Fruit fly (Drosophila melanogaster) whole organism, embryonic: Measurements from ENCODE around the gene Cyp310a1.

Experiments used
- B-H1 ChIP-seq: fragments of 200-800 bp; sonication (Bioruptor generic); IDR thresholded peaks from 3 replicates; pipeline ENCODE4 v1.3.6; 2022; ENCODE audit warnings: missing biosample characterization, missing genetic modification characterization
- CG10462 ChIP-seq: fragments of 200-800 bp; sonication (Bioruptor generic); optimal IDR thresholded peaks from 2 replicates; lab custom pipeline; 2016; ENCODE audit warnings: missing biosample characterization, missing genetic modification characterization
- CG11696 ChIP-seq: fragments of 200-800 bp; sonication (Bioruptor generic); IDR thresholded peaks from 2 replicates; pipeline ENCODE4 v1.3.6; 2022; ENCODE audit warnings: missing biosample characterization, missing genetic modification characterization
- CG11723 ChIP-seq: fragments of 200-800 bp; sonication (Bioruptor generic); optimal IDR thresholded peaks from 2 replicates; lab custom pipeline; 2017; ENCODE audit warnings: missing biosample characterization, mild to moderate bottlenecking, missing genetic modification characterization
- CG12942 ChIP-seq: fragments of 200-800 bp; sonication (Bioruptor generic); optimal IDR thresholded peaks from 3 replicates; lab custom pipeline; 2016; ENCODE audit warnings: missing biosample characterization, missing genetic modification characterization
- CG14441 ChIP-seq: fragments of 200-800 bp; sonication (Bioruptor generic); IDR thresholded peaks from 2 replicates; pipeline ENCODE4 v1.3.6; 2022; ENCODE audit warnings: missing biosample characterization, missing genetic modification characterization
- CG17385 ChIP-seq: fragments of 200-800 bp; sonication (Bioruptor generic); optimal IDR thresholded peaks from 3 replicates; lab custom pipeline; 2018; ENCODE audit warnings: missing biosample characterization, mild to moderate bottlenecking, missing genetic modification characterization
- CG1792 ChIP-seq: fragments of 200-800 bp; sonication (Bioruptor generic); optimal IDR thresholded peaks from 2 replicates; lab custom pipeline; 2016; ENCODE audit warnings: missing biosample characterization, missing genetic modification characterization
- CG18476 ChIP-seq: fragments of 200-800 bp; sonication (Bioruptor generic); optimal IDR thresholded peaks from 2 replicates; lab custom pipeline; 2016; ENCODE audit warnings: missing biosample characterization, mild to moderate bottlenecking, missing genetic modification characterization
- CG2199 ChIP-seq: fragments of 200-800 bp; sonication (Bioruptor generic); IDR thresholded peaks from 3 replicates; pipeline ENCODE4 v1.3.6; 2022; ENCODE audit warnings: missing biosample characterization, missing genetic modification characterization
- CG3838 ChIP-seq: fragments of 200-800 bp; sonication (Bioruptor generic); optimal IDR thresholded peaks from 3 replicates; lab custom pipeline; 2016; ENCODE audit warnings: missing biosample characterization, missing genetic modification characterization
- CG4424 ChIP-seq: fragments of 200-800 bp; sonication (Bioruptor generic); optimal IDR thresholded peaks from 3 replicates; lab custom pipeline; 2016; ENCODE audit warnings: missing biosample characterization, missing genetic modification characterization
- CG4707 ChIP-seq: fragments of 200-800 bp; sonication (Bioruptor generic); optimal IDR thresholded peaks from 2 replicates; lab custom pipeline; 2018; ENCODE audit warnings: missing biosample characterization, mild to moderate bottlenecking, missing genetic modification characterization, moderate library complexity
- CG4730 ChIP-seq: fragments of 200-800 bp; sonication (Bioruptor generic); IDR thresholded peaks from 2 replicates; pipeline ENCODE4 v1.3.6; 2022; ENCODE audit warnings: missing biosample characterization, missing genetic modification characterization
- CG6791 ChIP-seq: fragments of 200-800 bp; sonication (Bioruptor generic); IDR thresholded peaks from 3 replicates; pipeline ENCODE4 v1.3.6; 2022; ENCODE audit warnings: missing biosample characterization, missing genetic modification characterization; ENCODE audit not compliant: partially characterized antibody
- CG9609 ChIP-seq: fragments of 200-800 bp; sonication (Bioruptor generic); optimal IDR thresholded peaks from 3 replicates; lab custom pipeline; 2016; ENCODE audit warnings: missing biosample characterization, missing genetic modification characterization
- Camta ChIP-seq: fragments of 200-800 bp; sonication (Bioruptor generic); optimal IDR thresholded peaks from 2 replicates; lab custom pipeline; 2016; ENCODE audit warnings: missing biosample characterization, missing genetic modification characterization
- D19A ChIP-seq: fragments of 200-800 bp; optimal IDR thresholded peaks from 3 replicates; lab custom pipeline; 2019; ENCODE audit warnings: missing biosample characterization, mild to moderate bottlenecking, missing genetic modification characterization, moderate library complexity
- Elba2 ChIP-seq: fragments of 200-800 bp; sonication (Bioruptor generic); optimal IDR thresholded peaks from 3 replicates; lab custom pipeline; 2016; ENCODE audit warnings: missing biosample characterization, missing genetic modification characterization
- Gug ChIP-seq: fragments of 200-800 bp; sonication (Bioruptor generic); IDR thresholded peaks from 4 replicates; pipeline ENCODE4 v1.3.6; 2022; ENCODE audit warnings: missing biosample characterization, missing genetic modification characterization
- HLH4C ChIP-seq: fragments of 200-800 bp; sonication (Bioruptor generic); IDR thresholded peaks from 3 replicates; pipeline ENCODE4 v1.3.6; 2022; ENCODE audit warnings: missing biosample characterization, missing genetic modification characterization; ENCODE audit not compliant: partially characterized antibody
- HmgD ChIP-seq: fragments of 200-800 bp; sonication (Bioruptor generic); optimal IDR thresholded peaks from 3 replicates; lab custom pipeline; 2016; ENCODE audit warnings: missing biosample characterization, missing genetic modification characterization
- HmgZ ChIP-seq: fragments of 200-800 bp; sonication (Bioruptor generic); optimal IDR thresholded peaks from 2 replicates; lab custom pipeline; 2018; ENCODE audit warnings: missing biosample characterization, mild to moderate bottlenecking, missing genetic modification characterization
- Hmr ChIP-seq: fragments of 200-800 bp; sonication (Bioruptor generic); optimal IDR thresholded peaks from 3 replicates; lab custom pipeline; 2017; ENCODE audit warnings: mild to moderate bottlenecking, missing biosample characterization, missing genetic modification reagents, missing genetic modification characterization
- Jarid2 ChIP-seq: fragments of 200-800 bp; sonication (Bioruptor generic); optimal IDR thresholded peaks from 3 replicates; lab custom pipeline; 2017; ENCODE audit warnings: mild to moderate bottlenecking, missing biosample characterization, missing genetic modification reagents, missing genetic modification characterization
- Max ChIP-seq: fragments of 200-800 bp; sonication (Bioruptor generic); optimal IDR thresholded peaks from 2 replicates; lab custom pipeline; 2016; ENCODE audit warnings: missing biosample characterization, mild to moderate bottlenecking, missing genetic modification characterization
- Optix ChIP-seq: fragments of 200-800 bp; sonication (Bioruptor generic); IDR thresholded peaks from 3 replicates; pipeline ENCODE4 v1.3.6; 2022; ENCODE audit warnings: missing biosample characterization, missing genetic modification characterization
- Pdp1 ChIP-seq, 2 experiments: fragments of 200-800 bp; sonication (Bioruptor generic); optimal IDR thresholded peaks; 3 replicates each; lab custom pipeline; 2016; ENCODE audit warnings: missing biosample characterization in 2 of 2, missing genetic modification characterization in 2 of 2, mild to moderate bottlenecking in 1 of 2, moderate library complexity in 1 of 2
- Sin3A ChIP-seq: fragments of >200 bp; optimal IDR thresholded peaks from 2 replicates; lab custom pipeline; 2018
- Six4 ChIP-seq: fragments of 200-800 bp; sonication (Bioruptor generic); optimal IDR thresholded peaks from 2 replicates; lab custom pipeline; 2016; ENCODE audit warnings: missing biosample characterization, missing genetic modification characterization
- Sry-δ ChIP-seq: fragments of 200-800 bp; sonication (Bioruptor generic); optimal IDR thresholded peaks from 2 replicates; lab custom pipeline; 2016; ENCODE audit warnings: missing biosample characterization, missing genetic modification characterization
- amos ChIP-seq: fragments of 200-800 bp; sonication (Bioruptor generic); IDR thresholded peaks from 2 replicates; pipeline ENCODE4 v1.3.6; 2022; ENCODE audit warnings: missing biosample characterization, missing genetic modification characterization; ENCODE audit not compliant: partially characterized antibody
- dysf ChIP-seq: fragments of 200-800 bp; sonication (Bioruptor generic); IDR thresholded peaks from 3 replicates; pipeline ENCODE4 v1.3.6; 2022; ENCODE audit warnings: missing biosample characterization, missing genetic modification characterization
- fd96Cb ChIP-seq: fragments of 200-800 bp; sonication (Bioruptor generic); optimal IDR thresholded peaks from 2 replicates; lab custom pipeline; 2018; ENCODE audit warnings: missing biosample characterization, mild to moderate bottlenecking, missing genetic modification characterization, moderate library complexity
- gro ChIP-seq: fragments of 200-800 bp; sonication (Bioruptor generic); optimal IDR thresholded peaks from 2 replicates; lab custom pipeline; 2016; ENCODE audit warnings: missing biosample characterization, missing genetic modification characterization
- ham ChIP-seq: fragments of 200-800 bp; sonication (Bioruptor generic); IDR thresholded peaks from 2 replicates; pipeline ENCODE4 v1.3.6; 2022; ENCODE audit warnings: missing biosample characterization, missing genetic modification characterization
- hth ChIP-seq: fragments of >200 bp; optimal IDR thresholded peaks from 2 replicates; lab custom pipeline; 2017; ENCODE audit warnings: inconsistent platforms
- ind ChIP-seq: fragments of 200-800 bp; sonication (Bioruptor generic); optimal IDR thresholded peaks from 3 replicates; lab custom pipeline; 2016; ENCODE audit warnings: missing biosample characterization, missing genetic modification characterization
- pb ChIP-seq: fragments of 200-800 bp; sonication (Bioruptor generic); optimal IDR thresholded peaks from 3 replicates; lab custom pipeline; 2016; ENCODE audit warnings: missing biosample characterization, missing genetic modification characterization
- phol ChIP-seq: fragments of 200-800 bp; sonication (Bioruptor generic); optimal IDR thresholded peaks from 3 replicates; lab custom pipeline; 2018; ENCODE audit warnings: missing biosample characterization, mild to moderate bottlenecking, missing genetic modification characterization, moderate library complexity
- pzg ChIP-seq: fragments of 200-800 bp; sonication (Bioruptor generic); optimal IDR thresholded peaks from 3 replicates; lab custom pipeline; 2018; ENCODE audit warnings: missing biosample characterization, mild to moderate bottlenecking, missing genetic modification characterization, moderate library complexity
- run ChIP-seq: fragments of 200-800 bp; sonication (Bioruptor generic); optimal IDR thresholded peaks from 3 replicates; lab custom pipeline; 2018; ENCODE audit warnings: missing biosample characterization, mild to moderate bottlenecking, missing genetic modification characterization
- slp2 ChIP-seq: fragments of 200-800 bp; sonication (Bioruptor generic); optimal IDR thresholded peaks from 2 replicates; lab custom pipeline; 2016; ENCODE audit warnings: missing biosample characterization, missing genetic modification characterization
- sr ChIP-seq: fragments of 200-800 bp; sonication (Bioruptor generic); IDR thresholded peaks from 3 replicates; pipeline ENCODE4 v1.3.6; 2022; ENCODE audit warnings: missing biosample characterization, missing genetic modification characterization
- tgo ChIP-seq: fragments of 200-800 bp; sonication (Bioruptor generic); IDR thresholded peaks from 3 replicates; pipeline ENCODE4 v1.3.6; 2022; ENCODE audit warnings: missing biosample characterization, missing genetic modification characterization
- tna ChIP-seq: fragments of 200-800 bp; sonication (Bioruptor generic); IDR thresholded peaks from 2 replicates; pipeline ENCODE4 v1.3.6; 2022; ENCODE audit warnings: missing biosample characterization, missing genetic modification characterization; ENCODE audit not compliant: partially characterized antibody
- unc-4 ChIP-seq: fragments of 200-800 bp; sonication (Bioruptor generic); IDR thresholded peaks from 2 replicates; pipeline ENCODE4 v1.3.6; 2022; ENCODE audit warnings: missing biosample characterization, missing genetic modification characterization; ENCODE audit not compliant: partially characterized antibody
- zf30C ChIP-seq: fragments of 200-800 bp; sonication (Bioruptor generic); optimal IDR thresholded peaks from 3 replicates; lab custom pipeline; 2018; ENCODE audit warnings: missing biosample characterization, mild to moderate bottlenecking, missing genetic modification characterization

The Cyp310a1 gene

dm6 chr2L:18671146-18671545 lies 18.3 kb upstream of the Cyp310a1 start, which contains the start of gene CG43338:
Gene CG43338 (minus strand): TSS chr2L:18671246.
- TF ChIP-seq HmgD (GFP tag; lab: Kevin White, UChicago) = no peak
- no peak for TF ChIP-seq unc-4 (GFP tag; lab: Robert Waterston, UW)
- no peak for TF ChIP-seq HLH4C (GFP tag; lab: Robert Waterston, UW)
- TF ChIP-seq B-H1 (GFP tag; lab: Robert Waterston, UW) = no peak
- TF ChIP-seq ham (GFP tag; lab: Robert Waterston, UW) = no peak
- TF ChIP-seq tna = no peak

dm6 chr2L:18665952-18666606 lies 13.3 kb upstream of the Cyp310a1 start:
- TF ChIP-seq Sry-δ (GFP tag; lab: Kevin White, UChicago) (peak; percentile 44), CG1792 (GFP tag; lab: Kevin White, UChicago) (peak; percentile 19), tgo (GFP tag; lab: Robert Waterston, UW) (peak; percentile 50), Pdp1 (GFP tag; optimal IDR thresholded peaks at IDR 0.05; lab: Kevin White, UChicago) (peak in 1 of 2 experiments; percentile 58), CG11723 (GFP tag; lab: Kevin White, UChicago) (no peak), dysf (GFP tag; lab: Robert Waterston, UW) (peak; percentile 61; the same call in 2 of the 3 replicates), Gug (GFP tag; lab: Robert Waterston, UW) (peak; percentile 25; the same call in 1 of the 4 replicates), Jarid2 (GFP tag; lab: Kevin White, UChicago) (peak; percentile 49), slp2 (GFP tag; lab: Kevin White, UChicago) (peak; percentile 6), CG17385 (GFP tag; lab: Kevin White, UChicago) (peak; percentile 4), Max (GFP tag; lab: Kevin White, UChicago) (no peak), Six4 (GFP tag; lab: Kevin White, UChicago) (peak; percentile 11), Sin3A (lab: Kevin White, UChicago) (no peak), CG4730 (GFP tag; lab: Robert Waterston, UW) (peak; percentile 55; the same call in 1 of the 2 replicates), CG10462 (GFP tag; lab: Kevin White, UChicago) (no peak), Elba2 (peak; percentile 2), hth (lab: Kevin White, UChicago) (no peak), pb (peak; percentile 33), amos (peak; percentile 68), zf30C (no peak), fd96Cb (tag; lab: Kevin White, UChicago) (no peak), ind (GFP tag; lab: Kevin White, UChicago) (peak; percentile 42), CG2199 (GFP tag; lab: Robert Waterston, UW) (peak; percentile 95), CG4424 (GFP tag; lab: Kevin White, UChicago) (peak; percentile 34), run (tag; lab: Kevin White, UChicago) (no peak), CG11696 (GFP tag; lab: Robert Waterston, UW) (0 out of 2 replicates have a peak, but pooled peaks have one; percentile 13), CG14441 (GFP tag; lab: Robert Waterston, UW) (peak; percentile 49; the same call in 1 of the 2 replicates), CG18476 (GFP tag; lab: Kevin White, UChicago) (no peak), Optix (GFP tag; lab: Robert Waterston, UW) (peak; percentile 50; the same call in 1 of the 3 replicates), CG4707 (GFP tag; lab: Kevin White, UChicago) (peak; percentile 21), pzg (GFP tag; lab: Kevin White, UChicago) (peak; percentile 5), Hmr (peak; percentile 61), CG3838 (no peak), sr (GFP tag; lab: Robert Waterston, UW) (no peak), CG9609 (GFP tag; lab: Kevin White, UChicago) (peak; percentile 29), HmgZ (tag; lab: Kevin White, UChicago) (peak; percentile 70), CG6791 (peak; percentile 12; the same call in 1 of the 3 replicates), D19A (tag; lab: Kevin White, UChicago) (peak; percentile 39), CG12942 (GFP tag; lab: Kevin White, UChicago) (no peak), gro (no peak), Camta (GFP tag; lab: Kevin White, UChicago) (peak; percentile 55), phol (tag; lab: Kevin White, UChicago) (peak; percentile 56)
